Fruit fly (Drosophila melanogaster) whole organism, embryonic: ENCODE data around the gene CG4953.

Experiments used
- Adf1 ChIP-seq: fragments of 200-800 bp; sonication (Bioruptor generic); IDR thresholded peaks from 2 replicates; pipeline ENCODE4 v1.3.6; 2022; ENCODE audit warnings: missing biosample characterization, missing genetic modification characterization
- Bgb ChIP-seq: fragments of 200-800 bp; sonication (Bioruptor generic); IDR thresholded peaks from 2 replicates; pipeline ENCODE4 v1.3.6; 2022; ENCODE audit warnings: missing biosample characterization, missing genetic modification characterization; ENCODE audit not compliant: partially characterized antibody
- CG10274 ChIP-seq: fragments of 200-800 bp; sonication (Bioruptor generic); optimal IDR thresholded peaks from 3 replicates; lab custom pipeline; 2017; ENCODE audit warnings: missing biosample characterization, mild to moderate bottlenecking, missing genetic modification characterization
- CG10959 ChIP-seq: fragments of 200-800 bp; sonication (Bioruptor generic); IDR thresholded peaks from 2 replicates; pipeline ENCODE4 v1.3.6; 2022; ENCODE audit warnings: missing biosample characterization, missing genetic modification characterization
- CG10979 ChIP-seq: fragments of 200-800 bp; sonication (Bioruptor generic); optimal IDR thresholded peaks from 2 replicates; lab custom pipeline; 2018; ENCODE audit warnings: missing biosample characterization, mild to moderate bottlenecking, missing genetic modification characterization, moderate library complexity
- CG12071 ChIP-seq: fragments of 200-800 bp; sonication (Bioruptor generic); optimal IDR thresholded peaks from 3 replicates; lab custom pipeline; 2018; ENCODE audit warnings: missing biosample characterization, mild to moderate bottlenecking, missing genetic modification characterization
- CG12219 ChIP-seq: fragments of 200-800 bp; sonication (Bioruptor generic); optimal IDR thresholded peaks from 3 replicates; lab custom pipeline; 2018; ENCODE audit warnings: missing biosample characterization, mild to moderate bottlenecking, missing genetic modification characterization
- CG12942 ChIP-seq: fragments of 200-800 bp; sonication (Bioruptor generic); optimal IDR thresholded peaks from 3 replicates; lab custom pipeline; 2016; ENCODE audit warnings: missing biosample characterization, missing genetic modification characterization
- CG14860 ChIP-seq: fragments of 200-800 bp; sonication (Bioruptor generic); IDR thresholded peaks from 3 replicates; pipeline ENCODE4 v1.3.6; 2022; ENCODE audit warnings: missing biosample characterization, missing genetic modification characterization; ENCODE audit not compliant: partially characterized antibody
- CG15269 ChIP-seq: fragments of 200-800 bp; sonication (Bioruptor generic); optimal IDR thresholded peaks from 2 replicates; lab custom pipeline; 2018; ENCODE audit warnings: missing biosample characterization, mild to moderate bottlenecking, missing genetic modification characterization, moderate library complexity
- CG18011 ChIP-seq: fragments of 200-800 bp; sonication (Bioruptor generic); optimal IDR thresholded peaks from 2 replicates; lab custom pipeline; 2017; ENCODE audit warnings: missing biosample characterization, missing genetic modification characterization, mild to moderate bottlenecking, moderate library complexity, missing genotype
- CG2116 ChIP-seq: fragments of 200-800 bp; sonication (Bioruptor generic); optimal IDR thresholded peaks from 3 replicates; lab custom pipeline; 2018; ENCODE audit warnings: missing biosample characterization, mild to moderate bottlenecking, missing genetic modification characterization
- CG3065 ChIP-seq: fragments of 200-800 bp; sonication (Bioruptor generic); optimal IDR thresholded peaks from 2 replicates; lab custom pipeline; 2016; ENCODE audit warnings: missing biosample characterization, missing genetic modification characterization
- CG31365 ChIP-seq: fragments of 200-800 bp; sonication (Bioruptor generic); optimal IDR thresholded peaks from 2 replicates; lab custom pipeline; 2018; ENCODE audit warnings: missing biosample characterization, mild to moderate bottlenecking, missing genetic modification characterization
- CG34422 ChIP-seq: fragments of 200-800 bp; sonication (Bioruptor generic); IDR thresholded peaks from 3 replicates; pipeline ENCODE4 v1.3.6; 2022; ENCODE audit warnings: missing biosample characterization, missing genetic modification characterization
- CG43689 ChIP-seq: fragments of 200-800 bp; sonication (Bioruptor generic); IDR thresholded peaks from 2 replicates; pipeline ENCODE4 v1.3.6; 2022; ENCODE audit warnings: missing biosample characterization, missing genetic modification characterization
- CG4404 ChIP-seq: fragments of 200-800 bp; sonication (Bioruptor generic); IDR thresholded peaks from 2 replicates; pipeline ENCODE4 v1.3.6; 2022; ENCODE audit warnings: missing biosample characterization, missing genetic modification characterization
- CG4617 ChIP-seq: fragments of 200-800 bp; sonication (Bioruptor generic); optimal IDR thresholded peaks from 3 replicates; lab custom pipeline; 2016; ENCODE audit warnings: missing biosample characterization, missing genetic modification characterization, borderline replicate concordance
- Dek ChIP-seq: fragments of 200-800 bp; sonication (Bioruptor generic); optimal IDR thresholded peaks from 3 replicates; lab custom pipeline; 2019; ENCODE audit warnings: missing biosample characterization, mild to moderate bottlenecking, missing genetic modification characterization, moderate library complexity
- H2.0 ChIP-seq: fragments of 200-800 bp; sonication (Bioruptor generic); IDR thresholded peaks from 2 replicates; pipeline ENCODE4 v1.3.6; 2022; ENCODE audit warnings: missing biosample characterization, missing genetic modification characterization
- HLH3B ChIP-seq: fragments of 200-800 bp; sonication (Bioruptor generic); IDR thresholded peaks from 2 replicates; pipeline ENCODE4 v1.3.6; 2022; ENCODE audit warnings: missing biosample characterization, missing genetic modification characterization
- Hmx ChIP-seq: fragments of 200-800 bp; sonication (Bioruptor generic); optimal IDR thresholded peaks from 2 replicates; lab custom pipeline; 2016; ENCODE audit warnings: missing biosample characterization, missing genetic modification characterization
- MTF-1 ChIP-seq: fragments of 200-800 bp; sonication (Bioruptor generic); optimal IDR thresholded peaks from 2 replicates; lab custom pipeline; 2018; ENCODE audit warnings: missing biosample characterization, mild to moderate bottlenecking, missing genetic modification characterization, borderline replicate concordance
- Max ChIP-seq: fragments of 200-800 bp; sonication (Bioruptor generic); optimal IDR thresholded peaks from 2 replicates; lab custom pipeline; 2016; ENCODE audit warnings: missing biosample characterization, mild to moderate bottlenecking, missing genetic modification characterization
- NK7.1 ChIP-seq: fragments of 200-800 bp; sonication (Bioruptor generic); optimal IDR thresholded peaks from 3 replicates; lab custom pipeline; 2016; ENCODE audit warnings: missing biosample characterization, missing genetic modification characterization
- PHDP ChIP-seq: fragments of 200-800 bp; sonication (Bioruptor generic); optimal IDR thresholded peaks from 3 replicates; lab custom pipeline; 2018; ENCODE audit warnings: missing biosample characterization, mild to moderate bottlenecking, missing genetic modification characterization, moderate library complexity
- Poxn ChIP-seq: fragments of 200-800 bp; sonication (Bioruptor generic); IDR thresholded peaks from 2 replicates; pipeline ENCODE4 v1.3.6; 2022; ENCODE audit warnings: missing biosample characterization, missing genetic modification characterization
- Side ChIP-seq: fragments of 200-800 bp; sonication (Bioruptor generic); optimal IDR thresholded peaks from 2 replicates; lab custom pipeline; 2016; ENCODE audit warnings: missing biosample characterization, missing genetic modification characterization
- Taf1 ChIP-seq: fragments of 200-800 bp; sonication (Bioruptor generic); IDR thresholded peaks from 2 replicates; pipeline ENCODE4 v1.3.6; 2022; ENCODE audit warnings: missing biosample characterization, missing genetic modification characterization
- Xbp1 ChIP-seq: fragments of 200-800 bp; sonication (Bioruptor generic); optimal IDR thresholded peaks from 3 replicates; lab custom pipeline; 2016; ENCODE audit warnings: missing biosample characterization, mild to moderate bottlenecking, missing genetic modification characterization
- bsh ChIP-seq, 2 experiments: fragments of 200-800 bp; sonication (Bioruptor generic); optimal IDR thresholded peaks; 2 replicates each; lab custom pipeline; 2017 to 2018; ENCODE audit warnings: mild to moderate bottlenecking in 2 of 2, missing biosample characterization in 2 of 2, missing genetic modification characterization in 2 of 2, moderate library complexity in 1 of 2
- cato ChIP-seq: fragments of 200-800 bp; sonication (Bioruptor generic); optimal IDR thresholded peaks from 2 replicates; lab custom pipeline; 2016; ENCODE audit warnings: missing biosample characterization, missing genetic modification characterization, borderline replicate concordance
- chn ChIP-seq: fragments of 200-800 bp; sonication (Bioruptor generic); optimal IDR thresholded peaks from 2 replicates; lab custom pipeline; 2016; ENCODE audit warnings: missing biosample characterization, missing genetic modification characterization
- ci ChIP-seq: fragments of 200-800 bp; sonication (Bioruptor generic); IDR thresholded peaks from 3 replicates; pipeline ENCODE4 v1.3.6; 2022; ENCODE audit warnings: missing biosample characterization, missing genetic modification characterization
- grau ChIP-seq: fragments of 200-800 bp; optimal IDR thresholded peaks from 3 replicates; lab custom pipeline; 2019; ENCODE audit warnings: missing biosample characterization, mild to moderate bottlenecking, missing genetic modification characterization, moderate library complexity
- gt ChIP-seq: fragments of 200-800 bp; sonication (Bioruptor generic); IDR thresholded peaks from 2 replicates; pipeline ENCODE4 v1.3.6; 2022; ENCODE audit warnings: missing biosample characterization, missing genetic modification characterization
- hkb ChIP-seq, 2 experiments: fragments of 200-800 bp in 1 of 2; fragments of >200 bp in 1 of 2; sonication (Bioruptor generic) in 1 of 2; IDR thresholded peaks in 1 of 2; optimal IDR thresholded peaks in 1 of 2; 2 replicates each; pipeline versions ENCODE4 v1.3.6 to Lab custom; 2017 to 2022; ENCODE audit warnings: missing biosample characterization in 1 of 2, missing genetic modification characterization in 1 of 2
- insv ChIP-seq, 2 experiments: fragments of 200-800 bp; sonication (Bioruptor generic); optimal IDR thresholded peaks; 3 replicates each; lab custom pipeline; 2016 to 2018; ENCODE audit warnings: missing biosample characterization in 2 of 2, missing genetic modification characterization in 2 of 2
- kay ChIP-seq: fragments of 200-800 bp; sonication (Bioruptor generic); optimal IDR thresholded peaks from 2 replicates; lab custom pipeline; 2016; ENCODE audit warnings: missing biosample characterization, missing genetic modification characterization
- kni ChIP-seq: fragments of 200-800 bp; sonication (Bioruptor generic); optimal IDR thresholded peaks from 3 replicates; lab custom pipeline; 2017; ENCODE audit warnings: mild to moderate bottlenecking, missing biosample characterization, missing genetic modification reagents, missing genetic modification characterization
- lmd ChIP-seq: fragments of 200-800 bp; sonication (Bioruptor generic); IDR thresholded peaks from 2 replicates; pipeline ENCODE4 v1.3.6; 2022; ENCODE audit warnings: missing biosample characterization, missing genetic modification characterization
- nerfin-1 ChIP-seq: fragments of 200-800 bp; sonication (Bioruptor generic); optimal IDR thresholded peaks from 3 replicates; lab custom pipeline; 2019; ENCODE audit warnings: missing biosample characterization, mild to moderate bottlenecking, missing genetic modification characterization, moderate library complexity
- nmo ChIP-seq: fragments of 200-800 bp; sonication (Bioruptor generic); optimal IDR thresholded peaks from 2 replicates; lab custom pipeline; 2018; ENCODE audit warnings: missing biosample characterization, mild to moderate bottlenecking, missing genetic modification characterization, moderate library complexity
- org-1 ChIP-seq: fragments of 200-800 bp; sonication (Bioruptor generic); optimal IDR thresholded peaks from 2 replicates; lab custom pipeline; 2017; ENCODE audit warnings: missing biosample characterization, missing genetic modification characterization
- otp ChIP-seq: fragments of 200-800 bp; sonication (Bioruptor generic); IDR thresholded peaks from 3 replicates; pipeline ENCODE4, ENCODE4 v1.3.6; 2022; ENCODE audit warnings: missing biosample characterization, missing genetic modification characterization
- row ChIP-seq: fragments of 200-800 bp; sonication (Bioruptor generic); IDR thresholded peaks from 3 replicates; pipeline ENCODE4 v1.3.6; 2022; ENCODE audit warnings: missing biosample characterization, missing genetic modification characterization
- sens ChIP-seq: fragments of 200-800 bp; sonication (Bioruptor generic); peaks from one replicate; lab custom pipeline; 2016; ENCODE audit warnings: missing biosample characterization, missing genetic modification characterization
- vnd ChIP-seq: fragments of 200-800 bp; sonication (Bioruptor generic); IDR thresholded peaks from 3 replicates; pipeline ENCODE4 v1.3.6; 2022; ENCODE audit warnings: missing biosample characterization, missing genetic modification characterization; ENCODE audit not compliant: partially characterized antibody
- vvl ChIP-seq: fragments of 200-800 bp; sonication (Bioruptor generic); IDR thresholded peaks from 2 replicates; pipeline ENCODE4 v1.3.6; 2022; ENCODE audit warnings: missing biosample characterization, missing genetic modification characterization

The CG4953 gene

DNA sequence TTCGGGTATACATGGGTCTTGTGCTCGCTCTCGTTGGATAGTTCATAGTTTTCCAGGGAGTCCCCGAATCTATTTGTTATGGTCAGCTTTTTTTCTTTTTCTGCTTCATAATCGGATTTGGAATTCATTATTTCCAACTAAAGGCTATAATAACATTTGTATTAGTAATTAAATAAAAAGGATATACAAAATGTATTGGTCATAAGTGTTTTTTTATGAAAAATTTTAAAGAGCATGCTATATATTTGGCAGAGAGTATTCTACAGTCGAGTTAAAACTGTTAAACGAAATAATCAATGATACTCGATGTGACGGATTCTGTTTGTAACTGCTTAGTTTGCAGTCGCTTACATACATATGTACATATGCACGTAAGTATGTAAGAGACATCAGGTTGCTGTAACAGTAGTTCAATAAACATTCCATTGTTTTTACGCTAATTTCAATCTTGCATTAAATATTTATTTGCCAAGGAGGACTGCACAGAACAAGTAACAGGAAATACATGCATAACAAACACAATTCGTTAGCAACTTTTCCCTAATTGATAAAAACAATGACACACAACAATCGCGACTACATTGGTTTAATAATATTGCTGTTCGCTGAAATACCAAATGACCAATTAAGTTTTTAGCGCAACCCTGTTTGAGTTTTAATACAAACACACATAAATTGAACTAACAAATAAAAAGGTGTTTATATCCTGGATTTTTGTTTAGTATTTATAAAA, 32.7 kb downstream of the CG4953 start (continued):
- TF ChIP-seq CG12071 (GFP tag; lab: Kevin White, UChicago) (no peak), nerfin-1 (tag; lab: Kevin White, UChicago) (peak; percentile 6), cato (GFP tag; lab: Kevin White, UChicago) (no peak), Xbp1 (GFP tag; lab: Kevin White, UChicago) (peak; percentile 16), CG10959 (GFP tag; lab: Robert Waterston, UW) (no peak), org-1 (no peak), Bgb (no peak), vvl (GFP tag; lab: Robert Waterston, UW) (peak; percentile 17; the same call in 1 of the 2 replicates), Dek (tag; lab: Kevin White, UChicago) (no peak), CG15269 (peak; percentile 47), vnd (GFP tag; lab: Robert Waterston, UW) (no peak), nmo (peak; percentile 30), CG12942 (GFP tag; lab: Kevin White, UChicago) (no peak), CG4404 (GFP tag; lab: Robert Waterston, UW) (no peak), CG18011 (GFP tag; lab: Kevin White, UChicago) (peak; percentile 12), Side (no peak), insv (GFP tag; optimal IDR thresholded peaks at IDR 0.05; lab: Kevin White, UChicago) (no peak), gt (GFP tag; lab: Robert Waterston, UW) (no peak), MTF-1 (GFP tag; lab: Kevin White, UChicago) (no peak), CG14860 (GFP tag; lab: Robert Waterston, UW) (no peak; the same call in 2 of the 3 replicates), CG3065 (GFP tag; lab: Kevin White, UChicago) (no peak), chn (GFP tag; lab: Kevin White, UChicago) (no peak), NK7.1 (GFP tag; lab: Kevin White, UChicago) (no peak), Max (GFP tag; lab: Kevin White, UChicago) (peak; percentile 37), CG10979 (tag; lab: Kevin White, UChicago) (peak; percentile 29), otp (GFP tag; lab: Robert Waterston, UW) (no peak), HLH3B (no peak), CG34422 (GFP tag; lab: Robert Waterston, UW) (no peak), Taf1 (GFP tag; lab: Robert Waterston, UW) (no peak), kni (GFP tag; lab: Kevin White, UChicago) (no peak), ci (GFP tag; lab: Robert Waterston, UW) (no peak), Adf1 (GFP tag; lab: Robert Waterston, UW) (no peak), kay (GFP tag; lab: Kevin White, UChicago) (no peak), CG10274 (GFP tag; lab: Kevin White, UChicago) (no peak), hkb (optimal IDR thresholded peaks at IDR 0.05; lab: Kevin White, UChicago) (no peak), hkb (GFP tag; IDR thresholded peaks at IDR 0.05; lab: Robert Waterston, UW) (0 out of 2 replicates have a peak, but pooled peaks have one; percentile 13), Hmx (GFP tag; lab: Kevin White, UChicago) (no peak), PHDP (peak; percentile 33), CG2116 (GFP tag; lab: Kevin White, UChicago) (no peak), lmd (GFP tag; lab: Robert Waterston, UW) (no peak), Poxn (GFP tag; lab: Robert Waterston, UW) (no peak), grau (tag; lab: Kevin White, UChicago) (peak; percentile 36), H2.0 (GFP tag; lab: Robert Waterston, UW) (no peak), bsh (GFP tag; optimal IDR thresholded peaks at IDR 0.05; lab: Kevin White, UChicago) (peak in 1 of 2 experiments; percentile 25), CG4617 (peak; percentile 77), CG43689 (GFP tag; lab: Robert Waterston, UW) (no peak), CG31365 (peak; percentile 55), CG12219 (peak; percentile 17), sens (GFP tag; lab: Kevin White, UChicago) (no peak), row (GFP tag; lab: Robert Waterston, UW) (peak; percentile 47; the same call in 2 of the 3 replicates)
